In genomic region chrX:19762167-19762566, dm6 we compare ENCODE assay signal across 4 fruit fly cellular contexts.
TF ChIP-seq lines count a peak whose summit lies in the region.

No protein-coding gene starts in this region.

- no peak for TF ChIP-seq CTCF in whole organism, embryonic (GFP tag; optimal IDR thresholded peaks at IDR 0.05; lab: Kevin White, UChicago)

TF ChIP-seq in whole organism, adult, 20 proteins besides CTCF, POLR2A, EP300 and RAD21:
- TF ChIP-seq CG1620 (GFP tag; optimal IDR thresholded peaks at IDR 0.05; lab: Kevin White, UChicago) (peak; percentile 38), Crg-1 (GFP tag; optimal IDR thresholded peaks at IDR 0.05; lab: Kevin White, UChicago) (peak; percentile 46), Mnt (GFP tag; optimal IDR thresholded peaks at IDR 0.05; lab: Kevin White, UChicago) (no peak), bab1 (GFP tag; optimal IDR thresholded peaks at IDR 0.05; lab: Kevin White, UChicago) (peak; percentile 12), CG7101 (tag; optimal IDR thresholded peaks at IDR 0.05; lab: Kevin White, UChicago) (peak; percentile 6), CG33017 (tag; optimal IDR thresholded peaks at IDR 0.05; lab: Kevin White, UChicago) (no peak), pad (GFP tag; optimal IDR thresholded peaks at IDR 0.05; lab: Kevin White, UChicago) (peak; percentile 13)
TF ChIP-seq in whole organism, adult: peak in this region for 5.

TF ChIP-seq in whole organism, embryonic, 481 proteins besides CTCF, POLR2A, EP300 and RAD21 (continues in another document):
- TF ChIP-seq CG18262 (tag; optimal IDR thresholded peaks at IDR 0.05; lab: Kevin White, UChicago) (no peak), CG32772 (GFP tag; IDR thresholded peaks at IDR 0.05; lab: Robert Waterston, UW) (no peak), jigr1 (GFP tag; IDR thresholded peaks at IDR 0.05; lab: Robert Waterston, UW) (no peak), CG12236 (GFP tag; optimal IDR thresholded peaks at IDR 0.05; lab: Kevin White, UChicago) (no peak), gt (GFP tag; IDR thresholded peaks at IDR 0.05; lab: Robert Waterston, UW) (no peak), chn (GFP tag; optimal IDR thresholded peaks at IDR 0.05; lab: Kevin White, UChicago) (no peak), CG2199 (GFP tag; IDR thresholded peaks at IDR 0.05; lab: Robert Waterston, UW) (no peak), ftz-f1 (GFP tag; optimal IDR thresholded peaks at IDR 0.05; lab: Kevin White, UChicago) (no peak), CG16779 (GFP tag; IDR thresholded peaks at IDR 0.05; lab: Robert Waterston, UW) (no peak), zfh1 (GFP tag; IDR thresholded peaks at IDR 0.05; lab: Robert Waterston, UW) (no peak), lov (optimal IDR thresholded peaks at IDR 0.05; lab: Kevin White, UChicago) (no peak), lov (GFP tag; IDR thresholded peaks at IDR 0.05; lab: Robert Waterston, UW) (no peak), hb (GFP tag; IDR thresholded peaks at IDR 0.05; lab: Robert Waterston, UW; ENCODE audit: partially characterized antibody) (no peak), vvl (GFP tag; IDR thresholded peaks at IDR 0.05; lab: Robert Waterston, UW) (peak; percentile 66), pnt (GFP tag; optimal IDR thresholded peaks at IDR 0.05; lab: Kevin White, UChicago) (no peak), CG6765 (GFP tag; optimal IDR thresholded peaks at IDR 0.05; lab: Kevin White, UChicago) (no peak), inv (GFP tag; IDR thresholded peaks at IDR 0.05; lab: Robert Waterston, UW; ENCODE audit: partially characterized antibody) (peak; percentile 39; the same call in 1 of the 2 replicates), h (optimal IDR thresholded peaks at IDR 0.05; lab: Kevin White, UChicago) (no peak), Spps (tag; optimal IDR thresholded peaks at IDR 0.05; lab: Kevin White, UChicago) (no peak), sens (GFP tag; lab: Kevin White, UChicago) (peak; percentile 83), Awh (GFP tag; IDR thresholded peaks at IDR 0.05; lab: Robert Waterston, UW) (no peak), Asciz (GFP tag; optimal IDR thresholded peaks at IDR 0.05; lab: Kevin White, UChicago) (no peak), CG30431 (GFP tag; optimal IDR thresholded peaks at IDR 0.05; lab: Kevin White, UChicago) (no peak), lbe (GFP tag; optimal IDR thresholded peaks at IDR 0.05; lab: Kevin White, UChicago) (no peak), Blimp-1 (GFP tag; optimal IDR thresholded peaks at IDR 0.05; lab: Kevin White, UChicago) (no peak), chinmo (GFP tag; IDR thresholded peaks at IDR 0.05; lab: Robert Waterston, UW; ENCODE audit: partially characterized antibody) (no peak), Sox100B (GFP tag; optimal IDR thresholded peaks at IDR 0.05; lab: Kevin White, UChicago) (no peak), bbx (GFP tag; IDR thresholded peaks at IDR 0.05; lab: Robert Waterston, UW; ENCODE audit: partially characterized antibody) (peak; percentile 65), gro (GFP tag; optimal IDR thresholded peaks at IDR 0.05; lab: Kevin White, UChicago) (no peak)

TF ChIP-seq in whole organism, prepupa, 60 proteins besides CTCF, POLR2A, EP300 and RAD21:
- peak; percentile 55 for TF ChIP-seq Eip78C (GFP tag; lab: Kevin White, UChicago)
- no peak for TF ChIP-seq eg (GFP tag; IDR thresholded peaks at IDR 0.05; lab: Robert Waterston, UW)
- TF ChIP-seq esn (GFP tag; optimal IDR thresholded peaks at IDR 0.05; lab: Kevin White, UChicago): peak; percentile 9

TF ChIP-seq in whole organism, wandering third instar larva, 38 proteins besides CTCF, POLR2A, EP300 and RAD21:
- peak; percentile 6 for TF ChIP-seq Hr83 (GFP tag; optimal IDR thresholded peaks at IDR 0.05; lab: Kevin White, UChicago; ENCODE audit: poor library complexity, severe bottlenecking)
- TF ChIP-seq Dfd (GFP tag; optimal IDR thresholded peaks at IDR 0.05; lab: Kevin White, UChicago): no peak
- peak in 1 of 2 experiments; percentile 18 for TF ChIP-seq foxo (GFP tag; optimal IDR thresholded peaks at IDR 0.05; lab: Kevin White, UChicago)
